Fruit fly (Drosophila melanogaster) whole organism, pupa: ENCODE data around the gene Idh3b.

ENCODE experiments used
- CG10348 ChIP-seq: fragments of 200-800 bp; sonication (Bioruptor generic); IDR thresholded peaks from 2 replicates; pipeline ENCODE4 v1.3.6; 2022; ENCODE audit warnings: missing biosample characterization, missing genetic modification characterization
- CG12605 ChIP-seq: fragments of 200-800 bp; sonication (Bioruptor generic); IDR thresholded peaks from 2 replicates; pipeline ENCODE4 v1.3.6; 2022; ENCODE audit warnings: missing biosample characterization, missing genetic modification characterization
- CG13204 ChIP-seq: fragments of 200-800 bp; sonication (Bioruptor generic); optimal IDR thresholded peaks from 2 replicates; lab custom pipeline; 2018; ENCODE audit warnings: missing biosample characterization, mild to moderate bottlenecking, missing genetic modification characterization, moderate library complexity
- CG14655 ChIP-seq: fragments of 200-800 bp; sonication (Bioruptor generic); optimal IDR thresholded peaks from 3 replicates; lab custom pipeline; 2017; ENCODE audit warnings: mild to moderate bottlenecking, missing biosample characterization, missing genetic modification reagents, missing genetic modification characterization
- CG15710 ChIP-seq: fragments of 200-800 bp; sonication (Bioruptor generic); optimal IDR thresholded peaks from 2 replicates; lab custom pipeline; 2018; ENCODE audit warnings: missing biosample characterization, mild to moderate bottlenecking, missing genetic modification characterization, moderate library complexity
- CG17806 ChIP-seq: fragments of 200-800 bp; sonication (Bioruptor generic); optimal IDR thresholded peaks from 2 replicates; lab custom pipeline; 2018; ENCODE audit warnings: missing biosample characterization, mild to moderate bottlenecking, missing genetic modification characterization, moderate library complexity
- CG32121 ChIP-seq: fragments of 200-800 bp; sonication (Bioruptor generic); IDR thresholded peaks from 2 replicates; pipeline ENCODE4 v1.3.6; 2022; ENCODE audit warnings: missing biosample characterization, missing genetic modification characterization
- CG34367 ChIP-seq: fragments of 200-800 bp; sonication (Bioruptor generic); optimal IDR thresholded peaks from 2 replicates; lab custom pipeline; 2018; ENCODE audit warnings: missing biosample characterization, mild to moderate bottlenecking, missing genetic modification characterization
- CG4496 ChIP-seq: fragments of 200-800 bp; sonication (Bioruptor generic); IDR thresholded peaks from 3 replicates; pipeline ENCODE4 v1.3.6; 2022; ENCODE audit warnings: missing biosample characterization, missing genetic modification characterization
- CG8159 ChIP-seq: fragments of 200-800 bp; sonication (Bioruptor generic); optimal IDR thresholded peaks from 3 replicates; lab custom pipeline; 2018; ENCODE audit warnings: missing biosample characterization, mild to moderate bottlenecking, missing genetic modification characterization, moderate library complexity
- CG8301 ChIP-seq: fragments of 200-800 bp; sonication (Bioruptor generic); optimal IDR thresholded peaks from 2 replicates; lab custom pipeline; 2018; ENCODE audit warnings: missing biosample characterization, mild to moderate bottlenecking, missing genetic modification characterization
- CG9948 ChIP-seq: fragments of 200-800 bp; sonication (Bioruptor generic); optimal IDR thresholded peaks from 2 replicates; lab custom pipeline; 2018; ENCODE audit warnings: missing biosample characterization, mild to moderate bottlenecking, missing genetic modification characterization, moderate library complexity
- D1 ChIP-seq: fragments of 200-800 bp; sonication (Bioruptor generic); optimal IDR thresholded peaks from 2 replicates; lab custom pipeline; 2018; ENCODE audit warnings: missing biosample characterization, mild to moderate bottlenecking, missing genetic modification characterization, moderate library complexity
- EcR ChIP-seq: fragments of 200-800 bp; sonication (Bioruptor generic); optimal IDR thresholded peaks from 3 replicates; lab custom pipeline; 2019; ENCODE audit warnings: missing biosample characterization, missing genetic modification characterization, mild to moderate bottlenecking, moderate library complexity, missing genetic modification reagents
- Ets98B ChIP-seq: fragments of 200-800 bp; sonication (Bioruptor generic); IDR thresholded peaks from 2 replicates; pipeline ENCODE4 v1.3.6; 2022; ENCODE audit warnings: missing biosample characterization, missing genetic modification characterization
- Pif1A ChIP-seq: fragments of 200-800 bp; sonication (Bioruptor generic); optimal IDR thresholded peaks from 3 replicates; lab custom pipeline; 2016; ENCODE audit warnings: missing biosample characterization, missing genetic modification characterization
- Pif1B ChIP-seq: fragments of 200-800 bp; sonication (Bioruptor generic); optimal IDR thresholded peaks from 3 replicates; lab custom pipeline; 2016; ENCODE audit warnings: missing biosample characterization, missing genetic modification characterization
- Snoo ChIP-seq: fragments of 200-800 bp; sonication (Bioruptor generic); optimal IDR thresholded peaks from 3 replicates; lab custom pipeline; 2017; ENCODE audit warnings: missing biosample characterization, mild to moderate bottlenecking, missing genetic modification characterization, inconsistent platforms
- fd96Ca ChIP-seq: fragments of 200-800 bp; sonication (Bioruptor generic); IDR thresholded peaks from 3 replicates; pipeline ENCODE4 v1.3.6; 2022; ENCODE audit warnings: missing biosample characterization, missing genetic modification characterization
- gl ChIP-seq: fragments of 200-800 bp; sonication (Bioruptor generic); optimal IDR thresholded peaks from 2 replicates; lab custom pipeline; 2018; ENCODE audit warnings: missing biosample characterization, mild to moderate bottlenecking, missing genetic modification characterization
- rn ChIP-seq: fragments of 200-800 bp; sonication (Bioruptor generic); IDR thresholded peaks from 2 replicates; pipeline ENCODE4 v1.3.6; 2022; ENCODE audit warnings: missing biosample characterization, missing genetic modification characterization

The Idh3b gene

DNA sequence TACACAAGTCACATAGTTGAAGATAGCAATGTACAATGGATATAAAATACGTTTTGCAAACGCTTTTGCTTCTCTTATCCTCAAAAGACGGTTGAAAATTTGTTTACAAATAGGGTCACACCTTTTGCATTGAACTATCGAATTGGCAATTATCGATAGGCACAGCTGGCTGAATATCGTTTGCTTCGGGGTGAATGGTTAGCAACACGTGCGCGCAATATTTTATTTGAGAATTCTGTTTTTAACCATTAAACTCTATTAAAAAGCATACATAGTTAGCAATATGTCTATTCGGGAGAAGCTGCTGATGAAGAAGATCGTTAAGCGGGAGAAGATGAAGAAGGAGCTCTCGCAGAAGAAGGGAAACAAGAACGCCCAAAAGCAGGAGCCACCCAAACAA, 16.4 kb upstream of the Idh3b start:
- TF ChIP-seq EcR (GFP tag; lab: Kevin White, UChicago), result peak; percentile 39
- no peak for TF ChIP-seq Pif1A (GFP tag; lab: Kevin White, UChicago)
- no peak for TF ChIP-seq CG17806
- no peak for TF ChIP-seq D1
- no peak for TF ChIP-seq CG8301 (tag; lab: Kevin White, UChicago)
- no peak for TF ChIP-seq CG10348 (GFP tag; lab: Robert Waterston, UW)
- no peak for TF ChIP-seq CG14655 (GFP tag; lab: Kevin White, UChicago)

dm6 chr3R:22034160-22034742, 15.1 kb upstream of the Idh3b start, which contains the start of the genes CG45099, CG6015, pit and Fadd:
TSS of gene CG45099 (minus strand) at chr3R:22034286.
TSS of gene CG6015 (minus strand) at chr3R:22034286.
TSS of gene pit (plus strand) at chr3R:22034298.
TSS of gene Fadd (plus strand) at chr3R:22034455.
- TF ChIP-seq CG13204 (GFP tag; lab: Kevin White, UChicago) (no peak), D1 (no peak)

- no peak for TF ChIP-seq CG12605 (GFP tag; lab: Robert Waterston, UW)
- no peak for TF ChIP-seq CG14655 (GFP tag; lab: Kevin White, UChicago)
- no peak for TF ChIP-seq Pif1A (GFP tag; lab: Kevin White, UChicago)
- TF ChIP-seq CG17806, result no peak
- TF ChIP-seq CG34367 (tag; lab: Kevin White, UChicago), result no peak
- no peak for TF ChIP-seq CG8159
- TF ChIP-seq Ets98B (GFP tag; lab: Robert Waterston, UW), result no peak
- no peak for TF ChIP-seq rn (GFP tag; lab: Robert Waterston, UW)
Observed at dm6 chr3R:22031738-22032137, 12.6 kb upstream of the Idh3b start, which contains the start of gene CG13409. TSS of gene CG13409 (minus strand) at chr3R:22031900.

DNA sequence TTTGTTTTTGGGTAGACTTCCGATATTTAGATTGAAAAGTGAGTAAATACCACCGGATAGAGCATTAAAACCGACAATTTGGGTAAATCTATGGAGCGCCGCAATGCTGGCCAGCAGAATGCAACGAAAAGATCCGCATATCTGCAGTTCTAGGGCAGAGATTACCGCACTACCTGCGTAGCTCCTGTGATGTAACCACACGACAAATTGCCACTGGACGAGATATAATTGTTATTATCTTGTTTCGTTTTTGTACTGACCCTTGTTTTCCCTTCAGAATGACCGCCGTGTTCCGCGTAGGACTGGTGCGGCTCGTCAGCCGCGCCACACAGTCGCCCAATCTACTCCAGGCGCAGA, 8.5 kb upstream of the Idh3b start:
- TF ChIP-seq CG32121 (GFP tag; lab: Robert Waterston, UW) (no peak), Snoo (tag; lab: Kevin White, UChicago) (no peak)
- TF ChIP-seq, all 21 proteins: peak for 0

dm6 chr3R:22026922-22027742, 8.0 kb upstream of the Idh3b start, which contains the start of the genes Cchl and ND-42:
TSS of gene Cchl (minus strand) at chr3R:22027480.
TSS of gene ND-42 (plus strand) at chr3R:22027709.
- TF ChIP-seq CG12605 (GFP tag; lab: Robert Waterston, UW) (peak; percentile 27), Snoo (tag; lab: Kevin White, UChicago) (peak; percentile 79), fd96Ca (peak; percentile 77; the same call in 2 of the 3 replicates), rn (GFP tag; lab: Robert Waterston, UW) (no peak; the same call in none of the 2 replicates), CG34367 (tag; lab: Kevin White, UChicago) (peak; percentile 70), Pif1A (GFP tag; lab: Kevin White, UChicago) (no peak), CG8301 (tag; lab: Kevin White, UChicago) (no peak), CG9948 (tag; lab: Kevin White, UChicago) (peak; percentile 48), EcR (GFP tag; lab: Kevin White, UChicago) (no peak), CG10348 (GFP tag; lab: Robert Waterston, UW) (no peak), CG13204 (GFP tag; lab: Kevin White, UChicago) (no peak), CG4496 (GFP tag; lab: Robert Waterston, UW) (peak; percentile 75), D1 (no peak), CG14655 (GFP tag; lab: Kevin White, UChicago) (no peak), Pif1B (GFP tag; lab: Kevin White, UChicago) (no peak), CG8159 (peak; percentile 79), CG17806 (peak; percentile 66), CG15710 (tag; lab: Kevin White, UChicago) (peak; percentile 79), gl (peak; percentile 18), Ets98B (GFP tag; lab: Robert Waterston, UW) (peak; percentile 75), CG32121 (GFP tag; lab: Robert Waterston, UW) (peak; percentile 46; the same call in 1 of the 2 replicates)

DNA sequence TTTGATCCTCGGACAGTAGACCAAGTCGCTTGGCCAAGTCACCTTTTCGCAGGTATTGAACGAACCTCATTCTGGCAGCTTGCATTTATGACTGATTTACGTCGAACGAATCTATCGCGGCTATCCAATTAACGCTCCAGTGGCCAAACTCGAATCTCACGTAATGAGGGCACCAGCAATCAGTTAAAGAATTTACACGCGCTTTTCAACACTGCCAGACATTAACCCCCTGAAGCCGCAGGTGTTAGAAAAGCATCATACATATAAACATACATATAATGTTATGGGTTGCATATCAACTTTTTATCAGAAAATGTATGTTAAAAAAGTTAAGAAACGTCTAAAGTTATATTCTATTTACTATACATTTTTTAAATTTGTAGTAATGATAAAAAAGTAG, 6.1 kb upstream of the Idh3b start, which contains the start of gene CG6028:
TSS of gene CG6028 (minus strand) at position 187 of the 400 bp plus-strand sequence.
- TF ChIP-seq Ets98B (GFP tag; lab: Robert Waterston, UW) (peak; percentile 28; the same call in 1 of the 2 replicates), CG8301 (tag; lab: Kevin White, UChicago) (no peak), Pif1A (GFP tag; lab: Kevin White, UChicago) (no peak), CG9948 (tag; lab: Kevin White, UChicago) (no peak), CG17806 (peak; percentile 6), CG8159 (no peak), gl (no peak), D1 (no peak), fd96Ca (no peak), CG13204 (GFP tag; lab: Kevin White, UChicago) (no peak), CG32121 (GFP tag; lab: Robert Waterston, UW) (no peak), rn (GFP tag; lab: Robert Waterston, UW) (no peak), CG4496 (GFP tag; lab: Robert Waterston, UW) (peak; percentile 40; the same call in 1 of the 3 replicates), CG12605 (GFP tag; lab: Robert Waterston, UW) (no peak), CG10348 (GFP tag; lab: Robert Waterston, UW) (no peak), Snoo (tag; lab: Kevin White, UChicago) (peak; percentile 14), EcR (GFP tag; lab: Kevin White, UChicago) (no peak), CG14655 (GFP tag; lab: Kevin White, UChicago) (no peak), CG34367 (tag; lab: Kevin White, UChicago) (no peak), CG15710 (tag; lab: Kevin White, UChicago) (no peak), Pif1B (GFP tag; lab: Kevin White, UChicago) (no peak)
- TF ChIP-seq, all 21 proteins: peak for 4
